Worm (Caenorhabditis elegans) whole organism, L2 larva: ENCODE measurements around the gene tram-1.

Experiments used
- elt-3 ChIP-seq: sonication (generic microtip); optimal IDR thresholded peaks from 2 replicates; lab custom pipeline; 2017; ENCODE audit warnings: missing biosample characterization, missing genetic modification characterization
- lin-39 ChIP-seq: fragments of 150-350 bp; optimal IDR thresholded peaks from 2 replicates; lab custom pipeline; 2014; ENCODE audit warnings: missing biosample characterization, missing genetic modification reagents, missing genetic modification characterization
- unc-39 ChIP-seq: fragments of 150-350 bp; optimal IDR thresholded peaks from 2 replicates; lab custom pipeline; 2014; ENCODE audit warnings: missing biosample characterization, missing genetic modification characterization

- TF ChIP-seq elt-3 (tag; lab: Kevin White, UChicago): no peak
- no peak for TF ChIP-seq unc-39 (tag; lab: Kevin White, UChicago)
- no peak for TF ChIP-seq lin-39 (tag; lab: Kevin White, UChicago)
These were observed 5.0 kb downstream of the tram-1 start, which contains the start of gene col-124 for ce11 chrIV:10216078-10216477.
